Fruit fly (Drosophila melanogaster) whole organism, embryonic: ENCODE measurements around the gene SMC1.

Experiments
- Asciz ChIP-seq: fragments of 200-800 bp; sonication (Bioruptor generic); optimal IDR thresholded peaks from 2 replicates; lab custom pipeline; 2017; ENCODE audit warnings: missing biosample characterization, mild to moderate bottlenecking, missing genetic modification characterization, missing genetic modification reagents
- BtbVII ChIP-seq: fragments of 200-800 bp; sonication (Bioruptor generic); optimal IDR thresholded peaks from 3 replicates; lab custom pipeline; 2017; ENCODE audit warnings: missing biosample characterization, mild to moderate bottlenecking, missing genetic modification characterization
- CG10267 ChIP-seq: fragments of 200-800 bp; sonication (Bioruptor generic); optimal IDR thresholded peaks from 2 replicates; lab custom pipeline; 2018; ENCODE audit warnings: missing biosample characterization, mild to moderate bottlenecking, missing genetic modification characterization, moderate library complexity
- CG10366 ChIP-seq: fragments of 200-800 bp; sonication (Bioruptor generic); IDR thresholded peaks from 2 replicates; pipeline ENCODE4 v1.3.6; 2022; ENCODE audit warnings: missing biosample characterization, missing genetic modification characterization
- CG10431 ChIP-seq: fragments of 200-800 bp; sonication (Bioruptor generic); optimal IDR thresholded peaks from 3 replicates; lab custom pipeline; 2018; ENCODE audit warnings: missing biosample characterization, mild to moderate bottlenecking, missing genetic modification characterization
- CG10654 ChIP-seq: fragments of 200-800 bp; sonication (Bioruptor generic); optimal IDR thresholded peaks from 2 replicates; lab custom pipeline; 2016; ENCODE audit warnings: missing biosample characterization, missing genetic modification characterization
- CG11504 ChIP-seq: fragments of 200-800 bp; sonication (Bioruptor generic); optimal IDR thresholded peaks from 3 replicates; lab custom pipeline; 2019; ENCODE audit warnings: missing biosample characterization, mild to moderate bottlenecking, missing genetic modification characterization, moderate library complexity
- CG11695 ChIP-seq: fragments of 200-800 bp; sonication (Bioruptor generic); IDR thresholded peaks from 3 replicates; pipeline ENCODE4 v1.3.6; 2022; ENCODE audit warnings: missing biosample characterization, missing genetic modification characterization
- CG12659 ChIP-seq: fragments of 200-800 bp; sonication (Bioruptor generic); optimal IDR thresholded peaks from 3 replicates; lab custom pipeline; 2017; ENCODE audit warnings: mild to moderate bottlenecking, missing biosample characterization, missing genetic modification reagents, missing genetic modification characterization
- CG13296 ChIP-seq: fragments of 200-800 bp; sonication (Bioruptor generic); optimal IDR thresholded peaks from 3 replicates; lab custom pipeline; 2018; ENCODE audit warnings: missing biosample characterization, mild to moderate bottlenecking, missing genetic modification characterization
- CG15269 ChIP-seq: fragments of 200-800 bp; sonication (Bioruptor generic); optimal IDR thresholded peaks from 2 replicates; lab custom pipeline; 2018; ENCODE audit warnings: missing biosample characterization, mild to moderate bottlenecking, missing genetic modification characterization, moderate library complexity
- CG1647 ChIP-seq: fragments of 200-800 bp; sonication (Bioruptor generic); optimal IDR thresholded peaks from 3 replicates; lab custom pipeline; 2016; ENCODE audit warnings: missing biosample characterization, missing genetic modification characterization
- CG16813 ChIP-seq: fragments of 200-800 bp; sonication (Bioruptor generic); IDR thresholded peaks from 3 replicates; pipeline ENCODE4 v1.3.6; 2022; ENCODE audit warnings: missing biosample characterization, missing genetic modification characterization; ENCODE audit not compliant: partially characterized antibody
- CG18619 ChIP-seq: fragments of 200-800 bp; sonication (Bioruptor generic); optimal IDR thresholded peaks from 3 replicates; lab custom pipeline; 2017; ENCODE audit warnings: missing biosample characterization, mild to moderate bottlenecking, missing genetic modification characterization
- CG3163 ChIP-seq: fragments of 200-800 bp; sonication (Bioruptor generic); optimal IDR thresholded peaks from 3 replicates; lab custom pipeline; 2016; ENCODE audit warnings: missing biosample characterization, missing genetic modification characterization
- CG4707 ChIP-seq: fragments of 200-800 bp; sonication (Bioruptor generic); optimal IDR thresholded peaks from 2 replicates; lab custom pipeline; 2018; ENCODE audit warnings: missing biosample characterization, mild to moderate bottlenecking, missing genetic modification characterization, moderate library complexity
- CG4820 ChIP-seq: fragments of 200-800 bp; sonication (Bioruptor generic); optimal IDR thresholded peaks from 3 replicates; lab custom pipeline; 2016; ENCODE audit warnings: missing biosample characterization, missing genetic modification characterization
- CG7372 ChIP-seq: fragments of 200-800 bp; sonication (Bioruptor generic); IDR thresholded peaks from 2 replicates; pipeline ENCODE4 v1.3.6; 2022; ENCODE audit warnings: missing biosample characterization, missing genetic modification characterization
- CG7963 ChIP-seq: fragments of 200-800 bp; sonication (Bioruptor generic); IDR thresholded peaks from 3 replicates; pipeline ENCODE4 v1.3.6; 2022; ENCODE audit warnings: missing biosample characterization, missing genetic modification characterization; ENCODE audit not compliant: partially characterized antibody
- CG9797 ChIP-seq: fragments of 200-800 bp; sonication (Bioruptor generic); optimal IDR thresholded peaks from 3 replicates; lab custom pipeline; 2018; ENCODE audit warnings: missing biosample characterization, mild to moderate bottlenecking, missing genetic modification characterization
- CkIIα-i1 ChIP-seq: fragments of 200-800 bp; sonication (Bioruptor generic); IDR thresholded peaks from 2 replicates; pipeline ENCODE4 v1.3.6; 2022; ENCODE audit warnings: missing biosample characterization, missing genetic modification characterization
- CoRest ChIP-seq: fragments of 200-800 bp; sonication (Bioruptor generic); optimal IDR thresholded peaks from 3 replicates; lab custom pipeline; 2018; ENCODE audit warnings: missing biosample characterization, mild to moderate bottlenecking, missing genetic modification characterization, moderate library complexity
- Dfd ChIP-seq, 2 experiments: fragments of >200 bp; optimal IDR thresholded peaks; 2 replicates each; lab custom pipeline; 2017; ENCODE audit warnings: missing biosample characterization in 2 of 2, missing genetic modification characterization in 2 of 2
- GATAe ChIP-seq: fragments of 200-800 bp; sonication (Bioruptor generic); conservative IDR thresholded peaks from 2 replicates; pipeline ENCODE4 v1.3.6; 2022; ENCODE audit warnings: missing biosample characterization, missing genetic modification characterization
- HLH4C ChIP-seq: fragments of 200-800 bp; sonication (Bioruptor generic); IDR thresholded peaks from 3 replicates; pipeline ENCODE4 v1.3.6; 2022; ENCODE audit warnings: missing biosample characterization, missing genetic modification characterization; ENCODE audit not compliant: partially characterized antibody
- Hr3 ChIP-seq: fragments of 200-800 bp; sonication (Bioruptor generic); optimal IDR thresholded peaks from 3 replicates; lab custom pipeline; 2016; ENCODE audit warnings: missing biosample characterization, missing genetic modification characterization
- Hr51 ChIP-seq, 2 experiments: fragments of 200-800 bp; sonication (Bioruptor generic); optimal IDR thresholded peaks; 2 replicates in 1 of 2; 3 replicates in 1 of 2; lab custom pipeline; 2016 to 2018; ENCODE audit warnings: missing biosample characterization in 2 of 2, missing genetic modification characterization in 2 of 2, mild to moderate bottlenecking in 1 of 2, moderate library complexity in 1 of 2
- Ravus ChIP-seq: fragments of 200-800 bp; sonication (Bioruptor generic); IDR thresholded peaks from 2 replicates; pipeline ENCODE4 v1.3.6; 2022; ENCODE audit warnings: missing biosample characterization, missing genetic modification characterization
- Rfx ChIP-seq: fragments of 200-800 bp; sonication (Bioruptor generic); IDR thresholded peaks from 2 replicates; pipeline ENCODE4 v1.3.6; 2022; ENCODE audit warnings: missing biosample characterization, missing genetic modification characterization
- Stat92E ChIP-seq, 3 experiments: fragments of >200 bp in 2 of 3; fragments of 200-800 bp in 1 of 3; sonication (Bioruptor generic) in 1 of 3; optimal IDR thresholded peaks; 2 replicates each; lab custom pipeline; 2017 to 2019; ENCODE audit warnings: missing biosample characterization in 3 of 3, missing genetic modification characterization in 3 of 3, mild to moderate bottlenecking in 1 of 3, moderate library complexity in 1 of 3
- Xrp1 ChIP-seq: fragments of 200-800 bp; sonication (Bioruptor generic); IDR thresholded peaks from 2 replicates; pipeline ENCODE4 v1.3.6; 2022; ENCODE audit warnings: missing biosample characterization, missing genetic modification characterization
- aop ChIP-seq: fragments of 200-800 bp; sonication (Bioruptor generic); IDR thresholded peaks from 2 replicates; pipeline ENCODE4 v1.3.6; 2022; ENCODE audit warnings: missing biosample characterization, missing genetic modification characterization
- bab2 ChIP-seq: fragments of 200-800 bp; sonication (Bioruptor generic); optimal IDR thresholded peaks from 2 replicates; lab custom pipeline; 2016; ENCODE audit warnings: missing biosample characterization, missing genetic modification characterization
- chm ChIP-seq: fragments of 200-800 bp; sonication (Bioruptor generic); IDR thresholded peaks from 2 replicates; pipeline ENCODE4 v1.3.6; 2022; ENCODE audit warnings: missing biosample characterization, missing genetic modification characterization
- crc ChIP-seq: fragments of 200-800 bp; sonication (Bioruptor generic); optimal IDR thresholded peaks from 2 replicates; lab custom pipeline; 2016; ENCODE audit warnings: missing biosample characterization, missing genetic modification characterization
- dan ChIP-seq: fragments of 200-800 bp; sonication (Bioruptor generic); IDR thresholded peaks from 2 replicates; pipeline ENCODE4 v1.3.6; 2022; ENCODE audit warnings: missing biosample characterization, missing genetic modification characterization
- exex ChIP-seq: fragments of 200-800 bp; sonication (Bioruptor generic); optimal IDR thresholded peaks from 4 replicates; lab custom pipeline; 2018; ENCODE audit warnings: missing biosample characterization, mild to moderate bottlenecking, missing genetic modification characterization, moderate library complexity
- gcm ChIP-seq: fragments of 200-800 bp; sonication (Bioruptor generic); optimal IDR thresholded peaks from 2 replicates; lab custom pipeline; 2019; ENCODE audit warnings: missing biosample characterization, mild to moderate bottlenecking, missing genetic modification characterization, moderate library complexity
- gsb ChIP-seq: fragments of 200-800 bp; sonication (Bioruptor generic); IDR thresholded peaks from 2 replicates; pipeline ENCODE4 v1.3.6; 2022; ENCODE audit warnings: missing biosample characterization, missing genetic modification characterization
- her ChIP-seq: fragments of 200-800 bp; sonication (Bioruptor generic); optimal IDR thresholded peaks from 2 replicates; lab custom pipeline; 2016; ENCODE audit warnings: missing biosample characterization, missing genetic modification characterization
- ind ChIP-seq: fragments of 200-800 bp; sonication (Bioruptor generic); optimal IDR thresholded peaks from 3 replicates; lab custom pipeline; 2016; ENCODE audit warnings: missing biosample characterization, missing genetic modification characterization
- knrl ChIP-seq: fragments of 200-800 bp; sonication (Bioruptor generic); IDR thresholded peaks from 3 replicates; pipeline ENCODE4 v1.3.6; 2022; ENCODE audit warnings: missing biosample characterization, missing genetic modification characterization; ENCODE audit not compliant: partially characterized antibody
- lbe ChIP-seq: fragments of 200-800 bp; sonication (Bioruptor generic); optimal IDR thresholded peaks from 2 replicates; lab custom pipeline; 2016; ENCODE audit warnings: missing biosample characterization, mild to moderate bottlenecking, missing genetic modification characterization
- luna ChIP-seq: fragments of 200-800 bp; sonication (Bioruptor generic); optimal IDR thresholded peaks from 2 replicates; lab custom pipeline; 2016; ENCODE audit warnings: missing biosample characterization, missing genetic modification characterization
- pan ChIP-seq, 4 experiments: fragments of >200 bp in 3 of 4; fragments of 200-800 bp in 1 of 4; sonication (Bioruptor generic) in 1 of 4; optimal IDR thresholded peaks in 3 of 4; IDR thresholded peaks in 1 of 4; 2 replicates each; pipeline versions ENCODE4 v1.3.6 to Lab custom; 2017 to 2022; ENCODE audit warnings: missing biosample characterization in 2 of 4, missing genetic modification characterization in 2 of 4, mixed read lengths in 1 of 4
- stc ChIP-seq: fragments of 200-800 bp; sonication (Bioruptor generic); IDR thresholded peaks from 2 replicates; pipeline ENCODE4 v1.3.6; 2022; ENCODE audit warnings: missing biosample characterization, missing genetic modification characterization
- tgo ChIP-seq: fragments of 200-800 bp; sonication (Bioruptor generic); IDR thresholded peaks from 3 replicates; pipeline ENCODE4 v1.3.6; 2022; ENCODE audit warnings: missing biosample characterization, missing genetic modification characterization
- tup ChIP-seq: fragments of 200-800 bp; sonication (Bioruptor generic); optimal IDR thresholded peaks from 2 replicates; lab custom pipeline; 2016; ENCODE audit warnings: missing biosample characterization, mild to moderate bottlenecking, missing genetic modification characterization, moderate library complexity
- wor ChIP-seq: fragments of 200-800 bp; sonication (Bioruptor generic); IDR thresholded peaks from 2 replicates; pipeline ENCODE4 v1.3.6; 2022; ENCODE audit warnings: missing biosample characterization, missing genetic modification characterization
- zen2 ChIP-seq: fragments of 200-800 bp; sonication (Bioruptor generic); IDR thresholded peaks from 3 replicates; pipeline ENCODE4 v1.3.6; 2022; ENCODE audit warnings: missing biosample characterization, missing genetic modification characterization; ENCODE audit not compliant: partially characterized antibody

SMC1 gene

dm6 chr3R:24100717-24101116 is 42.6 kb downstream of the SMC1 start (continued):
- TF ChIP-seq CG10267 (no peak), stc (GFP tag; lab: Robert Waterston, UW) (no peak), wor (no peak), Hr3 (no peak), CG9797 (GFP tag; lab: Kevin White, UChicago) (no peak), tgo (peak; percentile 20; the same call in 1 of the 3 replicates), gsb (no peak), CG10654 (GFP tag; lab: Kevin White, UChicago) (no peak), CG7963 (no peak), bab2 (GFP tag; lab: Kevin White, UChicago) (peak; percentile 0), HLH4C (GFP tag; lab: Robert Waterston, UW) (no peak), Rfx (GFP tag; lab: Robert Waterston, UW) (peak; percentile 60), her (peak; percentile 1), CG7372 (no peak), Xrp1 (GFP tag; lab: Robert Waterston, UW) (no peak), ind (GFP tag; lab: Kevin White, UChicago) (no peak), CG18619 (no peak), Hr51 (GFP tag; optimal IDR thresholded peaks at IDR 0.05; lab: Kevin White, UChicago) (peak in 1 of 2 experiments; percentile 32), CoRest (tag; lab: Kevin White, UChicago) (peak; percentile 21), aop (GFP tag; lab: Robert Waterston, UW) (no peak), Asciz (no peak), GATAe (GFP tag; lab: Robert Waterston, UW) (no peak), CG11504 (tag; lab: Kevin White, UChicago) (peak; percentile 36), CG11695 (GFP tag; lab: Robert Waterston, UW) (no peak), knrl (GFP tag; lab: Robert Waterston, UW) (no peak), dan (GFP tag; lab: Robert Waterston, UW) (no peak), CG12659 (GFP tag; lab: Kevin White, UChicago) (no peak), tup (GFP tag; lab: Kevin White, UChicago) (no peak), CkIIα-i1 (no peak), zen2 (no peak), pan (optimal IDR thresholded peaks at IDR 0.05; lab: Kevin White, UChicago) (no peak), pan (GFP tag; optimal IDR thresholded peaks at IDR 0.05 in 1 of 2, IDR thresholded peaks at IDR 0.05 in 1 of 2) (peak in 1 of 2 experiments; percentile 27), crc (GFP tag; lab: Kevin White, UChicago) (no peak), CG4707 (no peak), CG3163 (GFP tag; lab: Kevin White, UChicago) (no peak), chm (no peak), Ravus (no peak), CG1647 (GFP tag; lab: Kevin White, UChicago) (no peak), Dfd (GFP tag; optimal IDR thresholded peaks at IDR 0.05; lab: Kevin White, UChicago) (no peak), CG10431 (no peak), CG15269 (tag; lab: Kevin White, UChicago) (peak; percentile 57), CG13296 (GFP tag; lab: Kevin White, UChicago) (no peak), Stat92E (GFP tag; optimal IDR thresholded peaks at IDR 0.05; lab: Kevin White, UChicago) (no peak), gcm (GFP tag; lab: Kevin White, UChicago) (no peak), BtbVII (GFP tag; lab: Kevin White, UChicago) (no peak), CG16813 (GFP tag; lab: Robert Waterston, UW) (no peak), CG10366 (GFP tag; lab: Robert Waterston, UW) (peak; percentile 11; the same call in 1 of the 2 replicates), luna (no peak), exex (tag; lab: Kevin White, UChicago) (no peak), lbe (GFP tag; lab: Kevin White, UChicago) (no peak), CG4820 (no peak)
